Worm (Caenorhabditis elegans) whole organism, L2 larva: Measurements from ENCODE around the gene hcp-3.
A peak's percentile ranks its signal among the peaks of the same experiment; 100 is the strongest.

Source experiments
- C34F6.9 ChIP-seq: fragments of 150-350 bp; optimal IDR thresholded peaks from 2 replicates; lab custom pipeline; 2014; ENCODE audit warnings: missing biosample characterization, missing genetic modification characterization
- F13H6.1 ChIP-seq: sonication (generic microtip); optimal IDR thresholded peaks from 2 replicates; lab custom pipeline; 2016; ENCODE audit warnings: missing genetic modification characterization, missing compliant biosample characterization
- R02D3.7 ChIP-seq: fragments of 150-350 bp; optimal IDR thresholded peaks from 2 replicates; lab custom pipeline; 2014; ENCODE audit warnings: missing biosample characterization, missing genetic modification characterization
- ZK546.5 ChIP-seq: sonication (generic microtip); optimal IDR thresholded peaks from 2 replicates; lab custom pipeline; 2017; ENCODE audit warnings: missing biosample characterization, missing genetic modification characterization
- alr-1 ChIP-seq: fragments of 150-350 bp; optimal IDR thresholded peaks from 2 replicates; lab custom pipeline; 2014; ENCODE audit warnings: missing biosample characterization, missing genetic modification characterization
- ama-1 ChIP-seq: fragments of 150-350 bp; optimal IDR thresholded peaks from 2 replicates; lab custom pipeline; 2018; ENCODE audit warnings: inconsistent platforms
- blmp-1 ChIP-seq: sonication (generic microtip); optimal IDR thresholded peaks from 2 replicates; lab custom pipeline; 2017; ENCODE audit warnings: missing genetic modification characterization, mild to moderate bottlenecking, missing compliant biosample characterization, antibody characterized with exemption, moderate library complexity; ENCODE audit not compliant: insufficient read depth
- ceh-82 ChIP-seq: fragments of 150-350 bp; optimal IDR thresholded peaks from 2 replicates; lab custom pipeline; 2014; ENCODE audit warnings: missing biosample characterization, missing genetic modification characterization
- crh-2 ChIP-seq: sonication (generic microtip); optimal IDR thresholded peaks from 2 replicates; lab custom pipeline; 2017; ENCODE audit warnings: missing biosample characterization, missing genetic modification characterization
- dmd-4 ChIP-seq: sonication (generic microtip); optimal IDR thresholded peaks from 2 replicates; lab custom pipeline; 2017; ENCODE audit warnings: missing biosample characterization, missing genetic modification characterization
- elt-1 ChIP-seq: fragments of 150-350 bp; optimal IDR thresholded peaks from 2 replicates; lab custom pipeline; 2014; ENCODE audit warnings: missing biosample characterization, missing genetic modification characterization
- fos-1 ChIP-seq: fragments of 150-350 bp; optimal IDR thresholded peaks from 2 replicates; lab custom pipeline; 2014; ENCODE audit warnings: missing biosample characterization, missing genetic modification characterization
- gmeb-1 ChIP-seq: fragments of 150-350 bp; optimal IDR thresholded peaks from 2 replicates; lab custom pipeline; 2014; ENCODE audit warnings: missing biosample characterization, missing genetic modification characterization
- lin-11 ChIP-seq: fragments of 150-350 bp; sonication (generic microtip); optimal IDR thresholded peaks from 2 replicates; lab custom pipeline; 2014; ENCODE audit warnings: missing biosample characterization, missing genetic modification characterization, inconsistent platforms, mixed read lengths
- lin-13 ChIP-seq: fragments of 150-350 bp; optimal IDR thresholded peaks from 2 replicates; lab custom pipeline; 2014; ENCODE audit warnings: missing biosample characterization, missing genetic modification reagents, missing genetic modification characterization
- lsy-2 ChIP-seq, 2 experiments: fragments of 150-350 bp in 1 of 2; sonication (generic microtip) in 1 of 2; optimal IDR thresholded peaks; 2 replicates each; lab custom pipeline; 2014 to 2017; ENCODE audit warnings: missing biosample characterization in 2 of 2, missing genetic modification characterization in 2 of 2
- mab-5 ChIP-seq: fragments of 150-350 bp; optimal IDR thresholded peaks from 2 replicates; lab custom pipeline; 2014; ENCODE audit warnings: missing biosample characterization, missing genetic modification characterization
- mbf-1 ChIP-seq: sonication (generic microtip); optimal IDR thresholded peaks from 2 replicates; lab custom pipeline; 2017; ENCODE audit warnings: missing biosample characterization, missing genetic modification characterization
- mdl-1 ChIP-seq, 2 experiments: fragments of 150-350 bp in 1 of 2; sonication (generic microtip) in 1 of 2; optimal IDR thresholded peaks; 2 replicates each; lab custom pipeline; 2017; ENCODE audit warnings: missing biosample characterization in 2 of 2, missing genetic modification characterization in 2 of 2
- nhr-11 ChIP-seq: fragments of 150-350 bp; optimal IDR thresholded peaks from 2 replicates; lab custom pipeline; 2014; ENCODE audit warnings: missing biosample characterization, missing genetic modification characterization
- nhr-129 ChIP-seq: fragments of 150-350 bp; optimal IDR thresholded peaks from 2 replicates; lab custom pipeline; 2014; ENCODE audit warnings: missing biosample characterization, missing genetic modification characterization
- nhr-21 ChIP-seq: fragments of 150-350 bp; optimal IDR thresholded peaks from 2 replicates; lab custom pipeline; 2014; ENCODE audit warnings: missing biosample characterization, missing genetic modification characterization
- nhr-23 ChIP-seq: fragments of 150-350 bp; optimal IDR thresholded peaks from 2 replicates; lab custom pipeline; 2014; ENCODE audit warnings: missing biosample characterization, missing genetic modification reagents, missing genetic modification characterization
- nhr-25 ChIP-seq: fragments of 150-350 bp; sonication (generic microtip); optimal IDR thresholded peaks from 3 replicates; lab custom pipeline; 2014; ENCODE audit warnings: missing biosample characterization, missing genetic modification characterization
- nhr-6 ChIP-seq: fragments of 150-350 bp; optimal IDR thresholded peaks from 2 replicates; lab custom pipeline; 2014; ENCODE audit warnings: missing biosample characterization, missing genetic modification characterization
- nhr-77 ChIP-seq: fragments of 150-350 bp; optimal IDR thresholded peaks from 2 replicates; lab custom pipeline; 2014; ENCODE audit warnings: missing biosample characterization, missing genetic modification characterization
- peb-1 ChIP-seq: fragments of 150-350 bp; optimal IDR thresholded peaks from 2 replicates; lab custom pipeline; 2014; ENCODE audit warnings: missing biosample characterization, missing genetic modification characterization
- sem-4 ChIP-seq: fragments of 150-350 bp; optimal IDR thresholded peaks from 2 replicates; lab custom pipeline; 2014; ENCODE audit warnings: missing biosample characterization, missing genetic modification reagents, missing genetic modification characterization
- skn-1 ChIP-seq: sonication (generic microtip); optimal IDR thresholded peaks from 2 replicates; lab custom pipeline; 2017; ENCODE audit warnings: missing biosample characterization, missing genetic modification characterization
- sma-3 ChIP-seq: sonication (generic microtip); optimal IDR thresholded peaks from 2 replicates; lab custom pipeline; 2016; ENCODE audit warnings: missing genetic modification reagents, missing genetic modification characterization, missing compliant biosample characterization
- sma-9 ChIP-seq, 2 experiments: fragments of 150-350 bp in 1 of 2; sonication (generic microtip) in 1 of 2; optimal IDR thresholded peaks; 2 replicates each; lab custom pipeline; 2014 to 2016; ENCODE audit warnings: missing genetic modification characterization in 2 of 2, mild to moderate bottlenecking in 1 of 2, missing biosample characterization in 1 of 2, missing compliant biosample characterization in 1 of 2, missing genetic modification reagents in 1 of 2, moderate library complexity in 1 of 2
- snpc-4 ChIP-seq: fragments of 150-350 bp; optimal IDR thresholded peaks from 2 replicates; lab custom pipeline; 2014; ENCODE audit warnings: missing biosample characterization, missing genetic modification characterization
- unc-39 ChIP-seq: fragments of 150-350 bp; optimal IDR thresholded peaks from 2 replicates; lab custom pipeline; 2014; ENCODE audit warnings: missing biosample characterization, missing genetic modification characterization
- unc-55 ChIP-seq: fragments of 150-350 bp; sonication (generic microtip); optimal IDR thresholded peaks from 3 replicates; lab custom pipeline; 2014; ENCODE audit warnings: missing biosample characterization, missing genetic modification reagents, missing genetic modification characterization
- unc-62 ChIP-seq: fragments of 150-350 bp; optimal IDR thresholded peaks from 2 replicates; lab custom pipeline; 2014; ENCODE audit warnings: missing biosample characterization, missing genetic modification reagents, missing genetic modification characterization
- zag-1 ChIP-seq: fragments of 150-350 bp; optimal IDR thresholded peaks from 2 replicates; lab custom pipeline; 2014; ENCODE audit warnings: missing biosample characterization, missing genetic modification characterization
- ztf-11 ChIP-seq: sonication (generic microtip); optimal IDR thresholded peaks from 2 replicates; lab custom pipeline; 2017; ENCODE audit warnings: missing biosample characterization, missing genetic modification characterization
- ztf-4 ChIP-seq: fragments of 150-350 bp; optimal IDR thresholded peaks from 2 replicates; lab custom pipeline; 2014; ENCODE audit warnings: missing biosample characterization, missing genetic modification characterization

Gene hcp-3

ce11 chrIII:9637016-9637415 is 20.7 kb upstream of the hcp-3 start, which contains the start of gene gei-13:
gei-13 (minus strand) TSS chrIII:9637116.
- TF ChIP-seq nhr-23 (tag; lab: Kevin White, UChicago) (no peak), dmd-4 (tag; lab: Kevin White, UChicago) (no peak), nhr-77 (tag; lab: Kevin White, UChicago) (no peak), crh-2 (tag; lab: Kevin White, UChicago) (no peak), F13H6.1 (no peak), mbf-1 (no peak), mab-5 (no peak), elt-1 (tag; lab: Kevin White, UChicago) (no peak), lsy-2 (tag; optimal IDR thresholded peaks at IDR 0.05; lab: Kevin White, UChicago) (no peak), nhr-11 (tag; lab: Kevin White, UChicago) (no peak), zag-1 (tag; lab: Kevin White, UChicago) (no peak), lin-11 (tag; lab: Kevin White, UChicago) (no peak), unc-39 (tag; lab: Kevin White, UChicago) (no peak), peb-1 (tag; lab: Kevin White, UChicago) (no peak), nhr-21 (tag; lab: Kevin White, UChicago) (no peak), unc-62 (GFP tag; lab: Kevin White, UChicago) (no peak), skn-1 (tag; lab: Kevin White, UChicago) (no peak), ama-1 (lab: Kevin White, UChicago) (no peak), gmeb-1 (tag; lab: Kevin White, UChicago) (no peak), sma-9 (GFP tag; optimal IDR thresholded peaks at IDR 0.05; lab: Kevin White, UChicago) (no peak), sma-9 (tag; optimal IDR thresholded peaks at IDR 0.05; lab: Kevin White, UChicago) (no peak)

- TF ChIP-seq unc-39 (tag; lab: Kevin White, UChicago) = no peak
- peak; percentile 61 to 92 for TF ChIP-seq lsy-2 (tag; optimal IDR thresholded peaks at IDR 0.05; lab: Kevin White, UChicago)
- TF ChIP-seq blmp-1 = peak; percentile 97
- TF ChIP-seq nhr-21 (tag; lab: Kevin White, UChicago) = peak; percentile 84
- peak; percentile 83 for TF ChIP-seq C34F6.9 (tag; lab: Kevin White, UChicago)
- TF ChIP-seq alr-1 = no peak
- TF ChIP-seq unc-62 (GFP tag; lab: Kevin White, UChicago) = no peak
- peak; percentile 64 for TF ChIP-seq F13H6.1
- peak; percentile 78 for TF ChIP-seq nhr-129
- peak; percentile 88 for TF ChIP-seq nhr-25
- TF ChIP-seq sma-9 (GFP tag; optimal IDR thresholded peaks at IDR 0.05; lab: Kevin White, UChicago) = peak; percentile 81
- no peak for TF ChIP-seq sma-9 (tag; optimal IDR thresholded peaks at IDR 0.05; lab: Kevin White, UChicago)
- TF ChIP-seq gmeb-1 (tag; lab: Kevin White, UChicago) = peak; percentile 98
- TF ChIP-seq elt-1 (tag; lab: Kevin White, UChicago) = no peak
- peak; percentile 95 for TF ChIP-seq unc-55 (GFP tag; lab: Kevin White, UChicago)
- peak; percentile 60 for TF ChIP-seq skn-1 (tag; lab: Kevin White, UChicago)
- TF ChIP-seq mdl-1 (tag; optimal IDR thresholded peaks at IDR 0.05; lab: Kevin White, UChicago) = peak in 1 of 2 experiments; percentile 72
- TF ChIP-seq fos-1 (tag; lab: Kevin White, UChicago) = peak; percentile 50
- TF ChIP-seq mab-5 = peak; percentile 74
- peak; percentile 87 for TF ChIP-seq lin-13
- TF ChIP-seq dmd-4 (tag; lab: Kevin White, UChicago) = no peak
- peak; percentile 57 for TF ChIP-seq ztf-4 (tag; lab: Kevin White, UChicago)
- TF ChIP-seq R02D3.7 (tag; lab: Kevin White, UChicago) = peak; percentile 20
- TF ChIP-seq zag-1 (tag; lab: Kevin White, UChicago) = no peak
- peak; percentile 67 for TF ChIP-seq nhr-6 (tag; lab: Kevin White, UChicago)
- peak; percentile 24 for TF ChIP-seq ceh-82 (tag; lab: Kevin White, UChicago)
- peak; percentile 85 for TF ChIP-seq ama-1 (lab: Kevin White, UChicago)
- TF ChIP-seq lin-11 (tag; lab: Kevin White, UChicago) = peak; percentile 81
- peak; percentile 70 for TF ChIP-seq sma-3
- peak; percentile 26 for TF ChIP-seq ZK546.5 (tag; lab: Kevin White, UChicago)
- TF ChIP-seq mbf-1 = no peak
- peak; percentile 39 for TF ChIP-seq snpc-4 (tag; lab: Kevin White, UChicago)
- TF ChIP-seq crh-2 (tag; lab: Kevin White, UChicago) = peak; percentile 85
- TF ChIP-seq nhr-11 (tag; lab: Kevin White, UChicago) = no peak
- peak; percentile 59 for TF ChIP-seq sem-4 (tag; lab: Kevin White, UChicago)
- TF ChIP-seq ztf-11 (tag; lab: Kevin White, UChicago) = no peak
Observed at ce11 chrIII:9631117-9631655, 14.9 kb upstream of the hcp-3 start, which contains the start of gene ubc-7. ubc-7 (minus strand) TSS chrIII:9631167.
